Comparison of ENCODE assay signal across 2 fruit fly cellular contexts in genomic region chr2L:19134814-19135523, dm6.
TF ChIP-seq lines count a peak whose summit lies in the region.

Gene Polr1D (minus strand): TSS chr2L:19135233.

TF ChIP-seq in whole organism, embryonic, 481 proteins besides CTCF, POLR2A, EP300 and RAD21 (continued from another document and continues in another):
- TF ChIP-seq CG17361 (GFP tag; IDR thresholded peaks at IDR 0.05; lab: Robert Waterston, UW) (peak; percentile 44; the same call in 1 of the 3 replicates), cato (GFP tag; optimal IDR thresholded peaks at IDR 0.05; lab: Kevin White, UChicago; ENCODE audit: borderline replicate concordance) (no peak), HHEX (GFP tag; optimal IDR thresholded peaks at IDR 0.05; lab: Kevin White, UChicago) (no peak), CG33557 (GFP tag; optimal IDR thresholded peaks at IDR 0.05; lab: Kevin White, UChicago) (peak; percentile 2), otp (GFP tag; IDR thresholded peaks at IDR 0.05; lab: Robert Waterston, UW) (no peak), CG17912 (GFP tag; optimal IDR thresholded peaks at IDR 0.05; lab: Kevin White, UChicago) (no peak), CG17802 (tag; optimal IDR thresholded peaks at IDR 0.05; lab: Kevin White, UChicago) (no peak), cad (GFP tag; optimal IDR thresholded peaks at IDR 0.05; lab: Kevin White, UChicago) (peak; percentile 79), CG10979 (tag; optimal IDR thresholded peaks at IDR 0.05; lab: Kevin White, UChicago) (no peak), CG10959 (GFP tag; IDR thresholded peaks at IDR 0.05; lab: Robert Waterston, UW) (no peak), CG15514 (GFP tag; optimal IDR thresholded peaks at IDR 0.05; lab: Kevin White, UChicago) (no peak), CG34422 (GFP tag; IDR thresholded peaks at IDR 0.05; lab: Robert Waterston, UW) (peak; percentile 67; the same call in 1 of the 3 replicates), slou (GFP tag; optimal IDR thresholded peaks at IDR 0.05; lab: Kevin White, UChicago) (no peak), Max (GFP tag; optimal IDR thresholded peaks at IDR 0.05; lab: Kevin White, UChicago) (no peak), CG11696 (GFP tag; IDR thresholded peaks at IDR 0.05; lab: Robert Waterston, UW) (0 out of 2 replicates have a peak, but pooled peaks have one; percentile 17), PHDP (tag; optimal IDR thresholded peaks at IDR 0.05; lab: Kevin White, UChicago) (peak; percentile 14), CG18011 (GFP tag; optimal IDR thresholded peaks at IDR 0.05; lab: Kevin White, UChicago) (no peak), crol (GFP tag; IDR thresholded peaks at IDR 0.05; lab: Robert Waterston, UW) (peak; percentile 97), ranshi (GFP tag; IDR thresholded peaks at IDR 0.05; lab: Robert Waterston, UW) (no peak), zen2 (GFP tag; IDR thresholded peaks at IDR 0.05; lab: Robert Waterston, UW; ENCODE audit: partially characterized antibody) (no peak), Hr51 (GFP tag; optimal IDR thresholded peaks at IDR 0.05; lab: Kevin White, UChicago) (no peak), da (GFP tag; optimal IDR thresholded peaks at IDR 0.05; lab: Kevin White, UChicago) (peak; percentile 10), klu (GFP tag; IDR thresholded peaks at IDR 0.05; lab: Robert Waterston, UW) (peak; percentile 12; the same call in 1 of the 2 replicates), CG10431 (GFP tag; optimal IDR thresholded peaks at IDR 0.05; lab: Kevin White, UChicago) (peak; percentile 17), gcm2 (GFP tag; optimal IDR thresholded peaks at IDR 0.05; lab: Kevin White, UChicago) (no peak), GATAe (GFP tag; conservative IDR thresholded peaks at IDR 0.05; lab: Robert Waterston, UW) (no peak), fu2 (GFP tag; optimal IDR thresholded peaks at IDR 0.05; lab: Kevin White, UChicago) (no peak), ewg (GFP tag; optimal IDR thresholded peaks at IDR 0.05; lab: Kevin White, UChicago) (no peak), sens-2 (GFP tag; IDR thresholded peaks at IDR 0.05; lab: Robert Waterston, UW) (no peak), br (optimal IDR thresholded peaks at IDR 0.05; lab: Kevin White, UChicago) (no peak), Antp (GFP tag; optimal IDR thresholded peaks at IDR 0.05; lab: Kevin White, UChicago) (no peak), kni (GFP tag; optimal IDR thresholded peaks at IDR 0.05; lab: Kevin White, UChicago) (peak; percentile 92), dmrt99B (tag; optimal IDR thresholded peaks at IDR 0.05; lab: Kevin White, UChicago) (peak; percentile 24), nom (GFP tag; optimal IDR thresholded peaks at IDR 0.05; lab: Kevin White, UChicago) (peak; percentile 12), HmgD (GFP tag; optimal IDR thresholded peaks at IDR 0.05; lab: Kevin White, UChicago) (peak; percentile 26), bcd (GFP tag; optimal IDR thresholded peaks at IDR 0.05; lab: Kevin White, UChicago) (no peak), amos (GFP tag; IDR thresholded peaks at IDR 0.05; lab: Robert Waterston, UW; ENCODE audit: partially characterized antibody) (no peak), ci (GFP tag; IDR thresholded peaks at IDR 0.05; lab: Robert Waterston, UW) (no peak), CG6175 (GFP tag; IDR thresholded peaks at IDR 0.05; lab: Robert Waterston, UW) (no peak), vvl (GFP tag; IDR thresholded peaks at IDR 0.05; lab: Robert Waterston, UW) (peak; percentile 57; the same call in 1 of the 2 replicates), gsb (GFP tag; IDR thresholded peaks at IDR 0.05; lab: Robert Waterston, UW) (no peak), Ets97D (GFP tag; optimal IDR thresholded peaks at IDR 0.05; lab: Kevin White, UChicago) (no peak), sob (GFP tag; IDR thresholded peaks at IDR 0.05; lab: Robert Waterston, UW) (no peak), sna (GFP tag; IDR thresholded peaks at IDR 0.05; lab: Robert Waterston, UW; ENCODE audit: partially characterized antibody) (no peak), CG12236 (GFP tag; optimal IDR thresholded peaks at IDR 0.05; lab: Kevin White, UChicago) (no peak), Fer1 (GFP tag; optimal IDR thresholded peaks at IDR 0.05; lab: Kevin White, UChicago) (no peak), psq (GFP tag; optimal IDR thresholded peaks at IDR 0.05; lab: Kevin White, UChicago) (no peak), NC2α (GFP tag; optimal IDR thresholded peaks at IDR 0.05; lab: Kevin White, UChicago) (no peak), luna (GFP tag; optimal IDR thresholded peaks at IDR 0.05; lab: Kevin White, UChicago) (no peak), nerfin-2 (GFP tag; IDR thresholded peaks at IDR 0.05; lab: Robert Waterston, UW; ENCODE audit: partially characterized antibody) (no peak; the same call in 1 of the 2 replicates), NFAT (GFP tag; IDR thresholded peaks at IDR 0.05; lab: Robert Waterston, UW) (no peak), tio (GFP tag; optimal IDR thresholded peaks at IDR 0.05; lab: Kevin White, UChicago) (no peak), Jarid2 (GFP tag; optimal IDR thresholded peaks at IDR 0.05; lab: Kevin White, UChicago) (no peak), CG18262 (tag; optimal IDR thresholded peaks at IDR 0.05; lab: Kevin White, UChicago) (peak; percentile 19), Dp (GFP tag; optimal IDR thresholded peaks at IDR 0.05; lab: Kevin White, UChicago) (no peak), CG8765 (GFP tag; IDR thresholded peaks at IDR 0.05; lab: Robert Waterston, UW) (no peak), Gug (GFP tag; IDR thresholded peaks at IDR 0.05; lab: Robert Waterston, UW) (no peak), fd96Cb (tag; optimal IDR thresholded peaks at IDR 0.05; lab: Kevin White, UChicago) (no peak), CG14441 (GFP tag; IDR thresholded peaks at IDR 0.05; lab: Robert Waterston, UW) (no peak), Elba2 (GFP tag; optimal IDR thresholded peaks at IDR 0.05; lab: Kevin White, UChicago) (no peak), dan (GFP tag; IDR thresholded peaks at IDR 0.05; lab: Robert Waterston, UW) (no peak), CG11695 (GFP tag; IDR thresholded peaks at IDR 0.05; lab: Robert Waterston, UW) (no peak), ab (GFP tag; optimal IDR thresholded peaks at IDR 0.05; lab: Kevin White, UChicago) (no peak), crp (GFP tag; optimal IDR thresholded peaks at IDR 0.05; lab: Kevin White, UChicago) (no peak), Scr (GFP tag; IDR thresholded peaks at IDR 0.05; lab: Robert Waterston, UW; ENCODE audit: partially characterized antibody) (peak; percentile 25; the same call in 1 of the 2 replicates), CG15073 (GFP tag; optimal IDR thresholded peaks at IDR 0.05; lab: Kevin White, UChicago) (no peak), fd64A (GFP tag; optimal IDR thresholded peaks at IDR 0.05; lab: Kevin White, UChicago) (no peak)

TF ChIP-seq in whole organism, prepupa, 60 proteins besides CTCF, POLR2A, EP300 and RAD21 (continued from another document):
- TF ChIP-seq Sox15 (GFP tag; optimal IDR thresholded peaks at IDR 0.05; lab: Kevin White, UChicago) (peak; percentile 9), esn (GFP tag; optimal IDR thresholded peaks at IDR 0.05; lab: Kevin White, UChicago) (peak; percentile 39), CG6792 (GFP tag; optimal IDR thresholded peaks at IDR 0.05; lab: Kevin White, UChicago) (peak; percentile 14), CG8119 (GFP tag; IDR thresholded peaks at IDR 0.05; lab: Robert Waterston, UW) (0 out of 3 replicates have a peak, but pooled peaks have one; percentile 30), CG31627 (GFP tag; optimal IDR thresholded peaks at IDR 0.05; lab: Kevin White, UChicago) (no peak), Sox14 (GFP tag; optimal IDR thresholded peaks at IDR 0.05; lab: Kevin White, UChicago) (peak; percentile 10), Ets21C (GFP tag; optimal IDR thresholded peaks at IDR 0.05; lab: Kevin White, UChicago) (no peak), CG8319 (GFP tag; optimal IDR thresholded peaks at IDR 0.05; lab: Kevin White, UChicago) (no peak), Sox102F (GFP tag; optimal IDR thresholded peaks at IDR 0.05; lab: Kevin White, UChicago) (no peak), CG1621 (tag; optimal IDR thresholded peaks at IDR 0.05; lab: Kevin White, UChicago) (peak; percentile 34), Hr4 (GFP tag; optimal IDR thresholded peaks at IDR 0.05; lab: Kevin White, UChicago) (peak; percentile 35), dac (GFP tag; optimal IDR thresholded peaks at IDR 0.05; lab: Kevin White, UChicago) (no peak), CG3919 (GFP tag; optimal IDR thresholded peaks at IDR 0.05; lab: Kevin White, UChicago) (peak; percentile 51), CG6276 (GFP tag; optimal IDR thresholded peaks at IDR 0.05; lab: Kevin White, UChicago) (no peak), CG4318 (GFP tag; optimal IDR thresholded peaks at IDR 0.05; lab: Kevin White, UChicago) (no peak), CG11762 (GFP tag; optimal IDR thresholded peaks at IDR 0.05; lab: Kevin White, UChicago; ENCODE audit: insufficient read depth) (no peak), OdsH (GFP tag; optimal IDR thresholded peaks at IDR 0.05; lab: Kevin White, UChicago) (peak; percentile 49), CG9139 (GFP tag; optimal IDR thresholded peaks at IDR 0.05; lab: Kevin White, UChicago) (no peak), Eip78C (GFP tag; lab: Kevin White, UChicago) (no peak), lz (GFP tag; optimal IDR thresholded peaks at IDR 0.05; lab: Kevin White, UChicago) (peak; percentile 2), Eip75B (GFP tag; optimal IDR thresholded peaks at IDR 0.05; lab: Kevin White, UChicago) (peak; percentile 14), CG3032 (tag; optimal IDR thresholded peaks at IDR 0.05; lab: Kevin White, UChicago) (no peak), Eip93F (GFP tag; optimal IDR thresholded peaks at IDR 0.05; lab: Kevin White, UChicago) (no peak), CG10669 (GFP tag; optimal IDR thresholded peaks at IDR 0.05; lab: Kevin White, UChicago) (no peak), vri (GFP tag; optimal IDR thresholded peaks at IDR 0.05; lab: Kevin White, UChicago) (peak; percentile 95), CG8632 (GFP tag; optimal IDR thresholded peaks at IDR 0.05; lab: Kevin White, UChicago) (no peak), dsx (GFP tag; optimal IDR thresholded peaks at IDR 0.05; lab: Kevin White, UChicago; ENCODE audit: poor library complexity, severe bottlenecking) (peak; percentile 48), Hr39 (GFP tag; optimal IDR thresholded peaks at IDR 0.05; lab: Kevin White, UChicago) (no peak), net (GFP tag; optimal IDR thresholded peaks at IDR 0.05; lab: Kevin White, UChicago) (no peak), Met (GFP tag; optimal IDR thresholded peaks at IDR 0.05; lab: Kevin White, UChicago) (peak; percentile 43), Hr38 (GFP tag; optimal IDR thresholded peaks at IDR 0.05; lab: Kevin White, UChicago) (no peak), topi (GFP tag; optimal IDR thresholded peaks at IDR 0.05; lab: Kevin White, UChicago) (peak; percentile 48), CG16779 (tag; optimal IDR thresholded peaks at IDR 0.05; lab: Kevin White, UChicago) (no peak), CG34406 (GFP tag; optimal IDR thresholded peaks at IDR 0.05; lab: Kevin White, UChicago) (peak; percentile 39), Smox (GFP tag; optimal IDR thresholded peaks at IDR 0.05; lab: Kevin White, UChicago) (peak; percentile 48), Gug (GFP tag; IDR thresholded peaks at IDR 0.05; lab: Robert Waterston, UW) (no peak), Ets96B (tag; optimal IDR thresholded peaks at IDR 0.05; lab: Kevin White, UChicago) (peak; percentile 54), fd85E (GFP tag; optimal IDR thresholded peaks at IDR 0.05; lab: Kevin White, UChicago) (no peak)
TF ChIP-seq in whole organism, prepupa: peak in this region for 34.
